Fruit fly (Drosophila melanogaster): ENCODE data around the gene Tm2.

dm6 chr3R:15330472-15330871 lies 20.5 kb downstream of the Tm2 start, which contains the start of gene mRpL9:
- TF ChIP-seq CG12605 (GFP tag; IDR thresholded peaks at IDR 0.05) (no peak), CG32121 (GFP tag; IDR thresholded peaks at IDR 0.05) (no peak), CG13204 (GFP tag; optimal IDR thresholded peaks at IDR 0.05) (no peak), CG10348 (GFP tag; IDR thresholded peaks at IDR 0.05) (no peak), Ets98B (GFP tag; IDR thresholded peaks at IDR 0.05) (no peak), EcR (GFP tag; optimal IDR thresholded peaks at IDR 0.05) (no peak), CG8159 (tag; optimal IDR thresholded peaks at IDR 0.05) (no peak), fd96Ca (GFP tag; IDR thresholded peaks at IDR 0.05) (no peak), Snoo (tag; optimal IDR thresholded peaks at IDR 0.05) (no peak)

Measured in whole organism, pupa.